Worm (Caenorhabditis elegans) whole organism, L3 larva: Measurements from ENCODE around the gene F12E12.6.

Experiments
- ama-1 ChIP-seq: fragments of 150-350 bp; optimal IDR thresholded peaks from 2 replicates; lab custom pipeline; 2018
- ceh-82 ChIP-seq: fragments of 150-350 bp; optimal IDR thresholded peaks from 2 replicates; lab custom pipeline; 2014; ENCODE audit warnings: missing biosample characterization, missing genetic modification characterization
- ceh-9 ChIP-seq: sonication (generic microtip); optimal IDR thresholded peaks from 2 replicates; lab custom pipeline; 2018; ENCODE audit warnings: missing biosample characterization, missing genetic modification characterization
- elt-2 ChIP-seq: sonication (generic microtip); optimal IDR thresholded peaks from 2 replicates; lab custom pipeline; 2016; ENCODE audit warnings: missing genetic modification reagents, mild to moderate bottlenecking, missing genetic modification characterization, missing compliant biosample characterization
- fkh-10 ChIP-seq: sonication (generic microtip); optimal IDR thresholded peaks from 2 replicates; lab custom pipeline; 2017; ENCODE audit warnings: missing biosample characterization, missing genetic modification reagents, missing genetic modification characterization
- fkh-2 ChIP-seq: fragments of 150-350 bp; optimal IDR thresholded peaks from 2 replicates; lab custom pipeline; 2014; ENCODE audit warnings: missing biosample characterization, missing genetic modification reagents, missing genetic modification characterization
- lin-15B ChIP-seq: fragments of 150-350 bp; optimal IDR thresholded peaks from 2 replicates; lab custom pipeline; 2014; ENCODE audit warnings: missing biosample characterization, missing genetic modification characterization
- lin-39 ChIP-seq: fragments of 150-350 bp; optimal IDR thresholded peaks from 2 replicates; lab custom pipeline; 2018; ENCODE audit warnings: missing biosample characterization, missing genetic modification reagents, missing genetic modification characterization
- mdl-1 ChIP-seq: fragments of 150-350 bp; optimal IDR thresholded peaks from 2 replicates; lab custom pipeline; 2014; ENCODE audit warnings: missing biosample characterization, missing genetic modification characterization
- nhr-25 ChIP-seq: sonication (generic microtip); optimal IDR thresholded peaks from 2 replicates; lab custom pipeline; 2017; ENCODE audit warnings: missing biosample characterization, missing genetic modification characterization
- pha-4 ChIP-seq: fragments of 150-350 bp; optimal IDR thresholded peaks from 2 replicates; lab custom pipeline; 2014; ENCODE audit warnings: missing biosample characterization, missing genetic modification reagents, missing genetic modification characterization
- sea-2 ChIP-seq: fragments of 150-350 bp; sonication (generic microtip); optimal IDR thresholded peaks from 4 replicates; lab custom pipeline; 2014; ENCODE audit warnings: missing biosample characterization, missing genetic modification reagents, missing genetic modification characterization
- unc-62 ChIP-seq: fragments of 150-350 bp; sonication (generic microtip); optimal IDR thresholded peaks from 4 replicates; lab custom pipeline; 2014; ENCODE audit warnings: missing biosample characterization, missing genetic modification reagents, missing genetic modification characterization
- ztf-4 ChIP-seq: fragments of 150-350 bp; optimal IDR thresholded peaks from 2 replicates; lab custom pipeline; 2014; ENCODE audit warnings: missing biosample characterization, missing genetic modification characterization

- TF ChIP-seq elt-2 (tag; lab: Kevin White, UChicago), result no peak
- TF ChIP-seq lin-15B (tag; lab: Kevin White, UChicago), result no peak
- TF ChIP-seq fkh-10 (GFP tag; lab: Kevin White, UChicago), result no peak
- TF ChIP-seq sea-2, result no peak
- no peak for TF ChIP-seq ceh-9
- TF ChIP-seq nhr-25 (tag; lab: Kevin White, UChicago), result no peak
- no peak for TF ChIP-seq mdl-1 (tag; lab: Kevin White, UChicago)
- TF ChIP-seq unc-62, result no peak
- TF ChIP-seq pha-4 (tag; lab: Kevin White, UChicago), result no peak
- no peak for TF ChIP-seq ceh-82 (tag; lab: Kevin White, UChicago)
- TF ChIP-seq fkh-2 (tag; lab: Kevin White, UChicago), result no peak
- TF ChIP-seq ama-1 (lab: Kevin White, UChicago), result no peak
- TF ChIP-seq lin-39 (tag; lab: Kevin White, UChicago), result no peak
- TF ChIP-seq ztf-4, result no peak
These were observed 39.0 kb upstream of the F12E12.6 start, which contains the start of gene T24E12.3 for ce11 chrII:3775719-3776118.
